Worm (Caenorhabditis elegans): ENCODE data around the gene srd-4.

DNA sequence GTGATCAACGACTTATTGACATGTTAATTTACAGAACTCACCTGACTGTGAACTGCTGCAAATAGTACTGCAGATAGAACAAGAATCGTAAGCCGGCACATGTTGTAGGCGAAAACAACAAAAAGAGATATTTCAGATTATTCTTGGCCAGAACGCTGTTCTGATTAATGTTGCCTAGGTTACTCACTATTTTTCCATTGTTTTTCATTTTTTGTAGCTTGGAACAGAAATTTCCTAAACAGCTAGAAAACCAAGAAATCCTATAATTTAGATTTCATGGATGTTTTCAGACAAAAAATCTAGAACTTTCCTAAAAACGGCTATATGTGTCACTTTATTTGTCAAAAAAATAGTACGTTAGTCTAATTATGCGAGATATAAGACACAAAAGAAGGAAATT lies 30.2 kb upstream of the srd-4 start, which contains the start of gene C27A7.9:
- TF ChIP-seq snpc-4 (tag; optimal IDR thresholded peaks at IDR 0.05) (no peak), pha-4 (tag; optimal IDR thresholded peaks at IDR 0.05) (no peak), lsy-12 (tag; optimal IDR thresholded peaks at IDR 0.05) (no peak), ceh-9 (tag; optimal IDR thresholded peaks at IDR 0.05) (no peak), nhr-77 (tag; optimal IDR thresholded peaks at IDR 0.05) (no peak), hmg-11 (tag; optimal IDR thresholded peaks at IDR 0.05) (no peak), ztf-11 (tag; optimal IDR thresholded peaks at IDR 0.05) (no peak), ama-1 (optimal IDR thresholded peaks at IDR 0.05) (no peak), ceh-28 (tag; optimal IDR thresholded peaks at IDR 0.05) (no peak)

All from whole organism, L3 larva.